Worm (Caenorhabditis elegans) whole organism, L1 larva: ENCODE measurements around the gene W08A12.3.

Source experiments
- C04F5.9 ChIP-seq: sonication (generic microtip); optimal IDR thresholded peaks from 2 replicates; lab custom pipeline; 2016; ENCODE audit warnings: missing genetic modification characterization, missing compliant biosample characterization
- F16B12.6 ChIP-seq: fragments of 150-350 bp; optimal IDR thresholded peaks from 2 replicates; lab custom pipeline; 2014; ENCODE audit warnings: missing biosample characterization, missing genetic modification characterization
- aha-1 ChIP-seq: fragments of 150-350 bp; optimal IDR thresholded peaks from 2 replicates; lab custom pipeline; 2014; ENCODE audit warnings: missing biosample characterization, missing genetic modification characterization
- aly-2 ChIP-seq: fragments of 150-350 bp; optimal IDR thresholded peaks from 2 replicates; lab custom pipeline; 2014; ENCODE audit warnings: missing biosample characterization, missing genetic modification characterization
- ceh-8 ChIP-seq: fragments of 200-800 bp; sonication (Bioruptor generic); optimal IDR thresholded peaks from 2 replicates; lab custom pipeline; 2018; ENCODE audit warnings: mild to moderate bottlenecking, missing genetic modification characterization, moderate library complexity, missing compliant biosample characterization
- dpl-1 ChIP-seq, 3 experiments: fragments of 150-350 bp in 2 of 3; sonication (generic microtip) in 1 of 3; optimal IDR thresholded peaks; 2 replicates each; lab custom pipeline; 2014 to 2017; ENCODE audit warnings: missing biosample characterization in 3 of 3, missing genetic modification characterization in 3 of 3, missing genetic modification reagents in 3 of 3
- efl-1 ChIP-seq, 4 experiments: fragments of 150-350 bp; optimal IDR thresholded peaks in 3 of 4; peaks in 1 of 4; 1 replicate in 1 of 4; 2 replicates in 3 of 4; lab custom pipeline; 2014; ENCODE audit warnings: missing biosample characterization in 2 of 4, missing genetic modification characterization in 2 of 4, missing genetic modification reagents in 2 of 4
- efl-3 ChIP-seq: fragments of 200-800 bp; sonication (Bioruptor generic); optimal IDR thresholded peaks from 2 replicates; lab custom pipeline; 2018; ENCODE audit warnings: mild to moderate bottlenecking, missing genetic modification characterization, missing compliant biosample characterization
- elt-3 ChIP-seq, 6 experiments: fragments of 150-350 bp in 1 of 6; sonication (generic microtip); optimal IDR thresholded peaks; 2 replicates each; lab custom pipeline; 2017 to 2018; ENCODE audit warnings: missing biosample characterization in 6 of 6, missing genetic modification characterization in 6 of 6, inconsistent platforms in 1 of 6
- fkh-10 ChIP-seq: sonication (generic microtip); optimal IDR thresholded peaks from 2 replicates; lab custom pipeline; 2017; ENCODE audit warnings: missing biosample characterization, missing genetic modification reagents, missing genetic modification characterization
- fos-1 ChIP-seq: fragments of 150-350 bp; optimal IDR thresholded peaks from 2 replicates; lab custom pipeline; 2014; ENCODE audit warnings: missing biosample characterization, missing genetic modification characterization
- hlh-17 ChIP-seq: fragments of 200-800 bp; sonication (Bioruptor generic); optimal IDR thresholded peaks from 2 replicates; lab custom pipeline; 2018; ENCODE audit warnings: missing genetic modification characterization, mild to moderate bottlenecking, missing compliant biosample characterization, moderate library complexity, borderline replicate concordance
- hlh-4 ChIP-seq: sonication (generic microtip); optimal IDR thresholded peaks from 2 replicates; lab custom pipeline; 2016; ENCODE audit warnings: mild to moderate bottlenecking, missing genetic modification characterization, missing compliant biosample characterization
- hpl-2 ChIP-seq: fragments of 150-350 bp; optimal IDR thresholded peaks from 2 replicates; lab custom pipeline; 2014; ENCODE audit warnings: missing biosample characterization, missing genetic modification reagents, missing genetic modification characterization
- irx-1 ChIP-seq: sonication (generic microtip); optimal IDR thresholded peaks from 2 replicates; lab custom pipeline; 2016; ENCODE audit warnings: missing genetic modification characterization, missing compliant biosample characterization
- isw-1 ChIP-seq: fragments of 200-800 bp; sonication (Bioruptor generic); IDR thresholded peaks from 2 replicates; pipeline ENCODE4 v1.3.6; 2022; ENCODE audit warnings: missing genetic modification characterization, missing compliant biosample characterization
- lin-35 ChIP-seq, 2 experiments: fragments of 150-350 bp; optimal IDR thresholded peaks; 2 replicates each; lab custom pipeline; 2014; ENCODE audit warnings: missing biosample characterization in 2 of 2, missing genetic modification characterization in 2 of 2, missing genetic modification reagents in 2 of 2
- lsy-2 ChIP-seq, 2 experiments: fragments of 150-350 bp; optimal IDR thresholded peaks; 2 replicates each; lab custom pipeline; 2014; ENCODE audit warnings: missing biosample characterization in 2 of 2, missing genetic modification characterization in 2 of 2
- mab-9 ChIP-seq: fragments of 200-800 bp; sonication (Bioruptor generic); IDR thresholded peaks from 2 replicates; pipeline ENCODE4 v1.3.6; 2022; ENCODE audit warnings: missing genetic modification reagents, missing genetic modification characterization, missing compliant biosample characterization
- mef-2 ChIP-seq: fragments of 150-350 bp; optimal IDR thresholded peaks from 2 replicates; lab custom pipeline; 2014; ENCODE audit warnings: missing biosample characterization, missing genetic modification characterization
- nhr-11 ChIP-seq: fragments of 150-350 bp; optimal IDR thresholded peaks from 2 replicates; lab custom pipeline; 2014; ENCODE audit warnings: missing biosample characterization, missing genetic modification characterization
- nhr-20 ChIP-seq: sonication (generic microtip); optimal IDR thresholded peaks from 2 replicates; lab custom pipeline; 2016; ENCODE audit warnings: mild to moderate bottlenecking, missing genetic modification characterization, missing compliant biosample characterization
- nhr-77 ChIP-seq: fragments of 150-350 bp; optimal IDR thresholded peaks from 2 replicates; lab custom pipeline; 2014; ENCODE audit warnings: missing biosample characterization, missing genetic modification characterization
- nhr-84 ChIP-seq: sonication (generic microtip); optimal IDR thresholded peaks from 2 replicates; lab custom pipeline; 2017; ENCODE audit warnings: missing biosample characterization, missing genetic modification characterization
- pag-3 ChIP-seq: sonication (generic microtip); optimal IDR thresholded peaks from 2 replicates; lab custom pipeline; 2017; ENCODE audit warnings: missing genetic modification characterization, mild to moderate bottlenecking, missing compliant biosample characterization, antibody characterized with exemption, borderline replicate concordance; ENCODE audit not compliant: insufficient read depth
- pqm-1 ChIP-seq: sonication (generic microtip); optimal IDR thresholded peaks from 3 replicates; lab custom pipeline; 2017; ENCODE audit warnings: missing biosample characterization, missing genetic modification characterization
- skn-1 ChIP-seq: fragments of 150-350 bp; optimal IDR thresholded peaks from 2 replicates; lab custom pipeline; 2014; ENCODE audit warnings: missing biosample characterization, missing genetic modification characterization
- snpc-4 ChIP-seq: fragments of 150-350 bp; optimal IDR thresholded peaks from 2 replicates; lab custom pipeline; 2014; ENCODE audit warnings: missing biosample characterization, missing genetic modification characterization
- snu-23 ChIP-seq: sonication (generic microtip); optimal IDR thresholded peaks from 2 replicates; lab custom pipeline; 2016; ENCODE audit warnings: missing genetic modification characterization, missing compliant biosample characterization
- sptf-1 ChIP-seq: fragments of 150-350 bp; optimal IDR thresholded peaks from 2 replicates; lab custom pipeline; 2014; ENCODE audit warnings: missing biosample characterization, missing genetic modification characterization
- swsn-7 ChIP-seq: sonication (generic microtip); optimal IDR thresholded peaks from 2 replicates; lab custom pipeline; 2016; ENCODE audit warnings: missing genetic modification characterization, missing compliant biosample characterization
- unc-130 ChIP-seq: fragments of 150-350 bp; optimal IDR thresholded peaks from 2 replicates; lab custom pipeline; 2017; ENCODE audit warnings: missing biosample characterization, missing genetic modification characterization, inconsistent platforms
- vab-15 ChIP-seq: sonication (generic microtip); optimal IDR thresholded peaks from 2 replicates; lab custom pipeline; 2017; ENCODE audit warnings: missing genotype, mild to moderate bottlenecking, missing genetic modification characterization, missing compliant biosample characterization
- xbp-1 ChIP-seq: sonication (generic microtip); optimal IDR thresholded peaks from 2 replicates; lab custom pipeline; 2016; ENCODE audit warnings: missing genetic modification characterization, missing compliant biosample characterization

W08A12.3 gene

DNA sequence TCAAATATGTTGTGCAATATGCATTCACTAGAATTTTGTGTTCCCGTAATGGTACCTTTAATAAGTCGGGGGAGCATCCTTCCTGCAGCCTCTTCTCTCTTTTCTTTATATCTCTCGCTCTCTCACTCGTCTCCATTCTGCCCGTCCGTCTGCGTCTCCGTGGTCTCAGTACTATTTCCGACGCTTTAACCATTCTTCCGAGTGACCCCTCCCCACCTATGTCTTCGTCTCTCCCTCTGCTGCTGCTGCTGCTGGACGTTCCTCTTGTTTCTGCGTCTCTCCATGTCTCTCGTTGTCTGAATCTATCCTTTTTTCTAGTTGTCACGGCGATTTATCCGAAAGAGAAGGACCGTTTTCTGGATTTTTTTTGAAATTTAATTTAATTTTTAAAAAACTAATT, 21.2 kb downstream of the W08A12.3 start (continued):
- peak; percentile 72 for TF ChIP-seq skn-1
- no peak for TF ChIP-seq sptf-1
- TF ChIP-seq swsn-7 (tag; lab: Kevin White, UChicago) = peak; percentile 86
- TF ChIP-seq elt-3 (tag; optimal IDR thresholded peaks at IDR 0.05; lab: Kevin White, UChicago) = peak in 1 of 6 experiments; percentile 7
- peak; percentile 43 for TF ChIP-seq fkh-10 (GFP tag; lab: Kevin White, UChicago)
- no peak for TF ChIP-seq hpl-2 (GFP tag; lab: Kevin White, UChicago)
- TF ChIP-seq xbp-1 (tag; lab: Kevin White, UChicago) = peak; percentile 66
- TF ChIP-seq nhr-20 (tag; lab: Kevin White, UChicago) = peak; percentile 84
- TF ChIP-seq nhr-11 = peak; percentile 61
- TF ChIP-seq aha-1 (tag; lab: Kevin White, UChicago) = no peak
- TF ChIP-seq pqm-1 (tag; lab: Kevin White, UChicago) = no peak
- TF ChIP-seq dpl-1 (GFP tag; optimal IDR thresholded peaks at IDR 0.05; lab: Kevin White, UChicago) = peak; percentile 15 to 40 (median 38)
- peak; percentile 9 for TF ChIP-seq nhr-77 (tag; lab: Kevin White, UChicago)
- no peak for TF ChIP-seq hlh-4 (tag; lab: Kevin White, UChicago)
- TF ChIP-seq irx-1 (tag; lab: Kevin White, UChicago) = peak; percentile 48
- peak; percentile 86 for TF ChIP-seq snu-23 (GFP tag; lab: Kevin White, UChicago)
- TF ChIP-seq fos-1 (tag; lab: Kevin White, UChicago) = peak; percentile 64
- peak; percentile 0 for TF ChIP-seq F16B12.6
- TF ChIP-seq C04F5.9 (tag; lab: Kevin White, UChicago) = no peak
- TF ChIP-seq efl-1 (optimal IDR thresholded peaks at IDR 0.05; lab: Kevin White, UChicago) = peak; percentile 78 to 90
- peak; percentile 41 to 95 for TF ChIP-seq efl-1 (GFP tag; optimal IDR thresholded peaks at IDR 0.05 in 1 of 2; lab: Kevin White, UChicago)
- TF ChIP-seq lin-35 (GFP tag; optimal IDR thresholded peaks at IDR 0.05; lab: Kevin White, UChicago) = peak; percentile 64
- peak; percentile 39 for TF ChIP-seq isw-1 (GFP tag; lab: Robert Waterston, UW)

DNA sequence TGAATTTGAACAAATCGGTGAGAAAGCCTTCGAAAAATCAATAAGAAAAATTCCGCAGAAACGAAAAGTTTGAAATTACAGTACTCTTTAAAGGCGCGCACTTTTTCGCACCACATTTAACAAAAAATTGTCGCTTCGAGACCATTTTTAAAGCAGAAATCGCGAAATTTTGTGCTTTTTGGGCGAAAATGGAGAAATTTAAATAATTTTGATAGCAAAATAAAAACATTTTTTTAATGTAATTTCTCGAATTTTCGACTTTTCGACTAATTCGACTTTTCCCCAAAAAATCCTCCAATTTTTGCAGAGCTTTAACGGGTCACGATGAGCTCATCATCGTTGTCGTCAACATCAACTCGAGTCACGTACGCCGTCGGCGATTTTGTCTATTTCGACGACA, 22.0 kb downstream of the W08A12.3 start, which contains the start of gene lin-40:
TSS of gene lin-40 (plus strand) at position 301 of the 400 bp plus-strand sequence.
- no peak for TF ChIP-seq efl-1 (optimal IDR thresholded peaks at IDR 0.05; lab: Kevin White, UChicago)
- TF ChIP-seq efl-1 (GFP tag; optimal IDR thresholded peaks at IDR 0.05 in 1 of 2; lab: Kevin White, UChicago) = peak in 1 of 2 experiments; percentile 87
- TF ChIP-seq mab-9 (GFP tag; lab: Robert Waterston, UW) = no peak

- TF ChIP-seq aly-2 (no peak), snpc-4 (tag; lab: Kevin White, UChicago) (no peak), pag-3 (tag; lab: Kevin White, UChicago) (no peak), lsy-2 (tag; optimal IDR thresholded peaks at IDR 0.05; lab: Kevin White, UChicago) (no peak), sptf-1 (no peak), mef-2 (tag; lab: Kevin White, UChicago) (no peak), hlh-17 (no peak), elt-3 (tag; optimal IDR thresholded peaks at IDR 0.05; lab: Kevin White, UChicago) (no peak), nhr-84 (no peak), nhr-20 (tag; lab: Kevin White, UChicago) (no peak), efl-1 (optimal IDR thresholded peaks at IDR 0.05; lab: Kevin White, UChicago) (no peak), efl-1 (GFP tag; optimal IDR thresholded peaks at IDR 0.05 in 1 of 2; lab: Kevin White, UChicago) (no peak), efl-3 (GFP tag; lab: Kevin White, UChicago) (no peak), unc-130 (no peak)
Measured at ce11 chrV:3706167-3706566, 23.5 kb downstream of the W08A12.3 start.

DNA sequence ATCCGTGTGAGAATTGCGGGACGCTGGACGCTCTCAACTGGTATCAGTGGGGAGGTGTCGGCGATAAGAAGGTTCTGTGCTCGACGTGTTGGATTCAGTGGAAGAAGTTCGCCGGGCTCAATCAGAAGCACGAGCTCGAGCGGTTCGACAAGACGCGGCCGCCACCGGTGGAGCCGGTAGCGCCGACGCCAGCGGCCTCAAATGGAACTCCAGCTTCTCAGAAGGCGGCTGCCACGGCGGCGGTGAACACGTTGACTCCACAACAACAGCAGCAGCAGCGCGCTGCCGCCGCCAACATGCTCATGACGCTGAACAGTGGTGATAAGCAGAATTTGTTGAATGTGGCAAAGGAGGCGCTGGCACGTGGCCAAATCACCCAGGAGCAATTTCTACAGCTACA, 24.2 kb downstream of the W08A12.3 start:
- TF ChIP-seq vab-15 (tag; lab: Kevin White, UChicago) = no peak
- peak; percentile 11 for TF ChIP-seq ceh-8 (GFP tag; lab: Kevin White, UChicago)

- TF ChIP-seq elt-3 (tag; optimal IDR thresholded peaks at IDR 0.05; lab: Kevin White, UChicago) = no peak
- TF ChIP-seq nhr-84 = no peak
- TF ChIP-seq aha-1 (tag; lab: Kevin White, UChicago) = no peak
Measured at ce11 chrV:3711544-3711943, 28.9 kb downstream of the W08A12.3 start.
